Fruit fly (Drosophila melanogaster) whole organism, embryonic: Measurements from ENCODE around the gene Pfdn2.

ENCODE experiments used
- B-H1 ChIP-seq: fragments of 200-800 bp; sonication (Bioruptor generic); IDR thresholded peaks from 3 replicates; pipeline ENCODE4 v1.3.6; 2022; ENCODE audit warnings: missing biosample characterization, missing genetic modification characterization
- CG10654 ChIP-seq: fragments of 200-800 bp; sonication (Bioruptor generic); optimal IDR thresholded peaks from 2 replicates; lab custom pipeline; 2016; ENCODE audit warnings: missing biosample characterization, missing genetic modification characterization
- CG11247 ChIP-seq: fragments of 200-800 bp; sonication (Bioruptor generic); IDR thresholded peaks from 2 replicates; pipeline ENCODE4 v1.3.6; 2022; ENCODE audit warnings: missing biosample characterization, missing genetic modification characterization
- CG11695 ChIP-seq: fragments of 200-800 bp; sonication (Bioruptor generic); IDR thresholded peaks from 3 replicates; pipeline ENCODE4 v1.3.6; 2022; ENCODE audit warnings: missing biosample characterization, missing genetic modification characterization
- CG12236 ChIP-seq: fragments of 200-800 bp; sonication (Bioruptor generic); optimal IDR thresholded peaks from 2 replicates; lab custom pipeline; 2016; ENCODE audit warnings: missing biosample characterization, missing genetic modification characterization
- CG13424 ChIP-seq: fragments of 200-800 bp; sonication (Bioruptor generic); optimal IDR thresholded peaks from 2 replicates; lab custom pipeline; 2019; ENCODE audit warnings: missing biosample characterization, mild to moderate bottlenecking, missing genetic modification characterization, moderate library complexity
- CG15514 ChIP-seq: fragments of 200-800 bp; sonication (Bioruptor generic); optimal IDR thresholded peaks from 3 replicates; lab custom pipeline; 2017; ENCODE audit warnings: missing biosample characterization, missing genetic modification characterization, mild to moderate bottlenecking, moderate library complexity, missing genetic modification reagents
- CG18764 ChIP-seq: fragments of 200-800 bp; sonication (Bioruptor generic); optimal IDR thresholded peaks from 3 replicates; lab custom pipeline; 2016; ENCODE audit warnings: missing biosample characterization, missing genetic modification characterization
- CG2129 ChIP-seq: fragments of 200-800 bp; sonication (Bioruptor generic); IDR thresholded peaks from 2 replicates; pipeline ENCODE4 v1.3.6; 2022; ENCODE audit warnings: missing biosample characterization, missing genetic modification characterization; ENCODE audit not compliant: partially characterized antibody
- CG2712 ChIP-seq: fragments of 200-800 bp; optimal IDR thresholded peaks from 3 replicates; lab custom pipeline; 2019; ENCODE audit warnings: missing biosample characterization, mild to moderate bottlenecking, missing genetic modification characterization, moderate library complexity
- CG31388 ChIP-seq: fragments of 200-800 bp; sonication (Bioruptor generic); optimal IDR thresholded peaks from 2 replicates; lab custom pipeline; 2016; ENCODE audit warnings: missing biosample characterization, missing genetic modification characterization
- CG4730 ChIP-seq: fragments of 200-800 bp; sonication (Bioruptor generic); IDR thresholded peaks from 2 replicates; pipeline ENCODE4 v1.3.6; 2022; ENCODE audit warnings: missing biosample characterization, missing genetic modification characterization
- CG6791 ChIP-seq: fragments of 200-800 bp; sonication (Bioruptor generic); IDR thresholded peaks from 3 replicates; pipeline ENCODE4 v1.3.6; 2022; ENCODE audit warnings: missing biosample characterization, missing genetic modification characterization; ENCODE audit not compliant: partially characterized antibody
- CG7271 ChIP-seq: fragments of 200-800 bp; sonication (Bioruptor generic); optimal IDR thresholded peaks from 2 replicates; lab custom pipeline; 2018; ENCODE audit warnings: missing biosample characterization, mild to moderate bottlenecking, missing genetic modification characterization, moderate library complexity
- CG7357 ChIP-seq: fragments of 200-800 bp; sonication (Bioruptor generic); IDR thresholded peaks from 3 replicates; pipeline ENCODE4 v1.3.6; 2022; ENCODE audit warnings: missing biosample characterization, missing genetic modification characterization
- CG7786 ChIP-seq: fragments of 200-800 bp; sonication (Bioruptor generic); optimal IDR thresholded peaks from 2 replicates; lab custom pipeline; 2016; ENCODE audit warnings: missing biosample characterization, missing genetic modification characterization
- CG7987 ChIP-seq: fragments of 200-800 bp; sonication (Bioruptor generic); optimal IDR thresholded peaks from 2 replicates; lab custom pipeline; 2018; ENCODE audit warnings: missing biosample characterization, mild to moderate bottlenecking, missing genetic modification characterization, moderate library complexity
- CTCF ChIP-seq: fragments of 200-800 bp; sonication (Bioruptor generic); optimal IDR thresholded peaks from 2 replicates; lab custom pipeline; 2017; ENCODE audit warnings: missing biosample characterization, mild to moderate bottlenecking, missing genetic modification characterization, moderate library complexity
- Chrac-16 ChIP-seq: fragments of 200-800 bp; sonication (Bioruptor generic); optimal IDR thresholded peaks from 3 replicates; lab custom pipeline; 2016; ENCODE audit warnings: missing biosample characterization, missing genetic modification characterization
- D ChIP-seq, 2 experiments: fragments of 200-800 bp in 1 of 2; fragments of >200 bp in 1 of 2; sonication (Bioruptor generic) in 1 of 2; optimal IDR thresholded peaks; 2 replicates in 1 of 2; 3 replicates in 1 of 2; lab custom pipeline; 2017; ENCODE audit warnings: mild to moderate bottlenecking in 1 of 2, missing biosample characterization in 1 of 2, missing genetic modification characterization in 1 of 2, missing genetic modification reagents in 1 of 2
- Dad ChIP-seq: fragments of 200-800 bp; sonication (Bioruptor generic); optimal IDR thresholded peaks from 3 replicates; lab custom pipeline; 2016; ENCODE audit warnings: missing biosample characterization, missing genetic modification characterization
- Hand ChIP-seq: fragments of 200-800 bp; sonication (Bioruptor generic); optimal IDR thresholded peaks from 2 replicates; lab custom pipeline; 2017; ENCODE audit warnings: mild to moderate bottlenecking, missing biosample characterization, missing genetic modification reagents, missing genetic modification characterization
- Hr78 ChIP-seq, 2 experiments: fragments of 200-800 bp in 1 of 2; fragments of >200 bp in 1 of 2; sonication (Bioruptor generic) in 1 of 2; optimal IDR thresholded peaks; 2 replicates each; lab custom pipeline; 2017 to 2019; ENCODE audit warnings: missing biosample characterization in 2 of 2, missing genetic modification characterization in 2 of 2, mild to moderate bottlenecking in 1 of 2, moderate library complexity in 1 of 2
- NC2α ChIP-seq: fragments of 200-800 bp; sonication (Bioruptor generic); optimal IDR thresholded peaks from 2 replicates; lab custom pipeline; 2016; ENCODE audit warnings: missing biosample characterization, missing genetic modification characterization
- NFAT ChIP-seq: fragments of 200-800 bp; sonication (Bioruptor generic); IDR thresholded peaks from 2 replicates; pipeline ENCODE4 v1.3.6; 2022; ENCODE audit warnings: missing biosample characterization, missing genetic modification characterization
- Nf-YB ChIP-seq: fragments of 200-800 bp; sonication (Bioruptor generic); optimal IDR thresholded peaks from 3 replicates; lab custom pipeline; 2019; ENCODE audit warnings: missing biosample characterization, mild to moderate bottlenecking, missing genetic modification characterization, moderate library complexity
- Ptx1 ChIP-seq: fragments of 200-800 bp; sonication (Bioruptor generic); IDR thresholded peaks from 2 replicates; pipeline ENCODE4 v1.3.6; 2022; ENCODE audit warnings: missing biosample characterization, missing genetic modification characterization
- Six4 ChIP-seq: fragments of 200-800 bp; sonication (Bioruptor generic); optimal IDR thresholded peaks from 2 replicates; lab custom pipeline; 2016; ENCODE audit warnings: missing biosample characterization, missing genetic modification characterization
- Stat92E ChIP-seq, 3 experiments: fragments of >200 bp in 2 of 3; fragments of 200-800 bp in 1 of 3; sonication (Bioruptor generic) in 1 of 3; optimal IDR thresholded peaks; 2 replicates each; lab custom pipeline; 2017 to 2019; ENCODE audit warnings: missing biosample characterization in 3 of 3, missing genetic modification characterization in 3 of 3, mild to moderate bottlenecking in 1 of 3, moderate library complexity in 1 of 3
- ash1 ChIP-seq: fragments of 200-800 bp; sonication (Bioruptor generic); optimal IDR thresholded peaks from 2 replicates; lab custom pipeline; 2018; ENCODE audit warnings: missing biosample characterization, mild to moderate bottlenecking, missing genetic modification characterization
- chm ChIP-seq: fragments of 200-800 bp; sonication (Bioruptor generic); IDR thresholded peaks from 2 replicates; pipeline ENCODE4 v1.3.6; 2022; ENCODE audit warnings: missing biosample characterization, missing genetic modification characterization
- crol ChIP-seq: fragments of 200-800 bp; sonication (Bioruptor generic); IDR thresholded peaks from 2 replicates; pipeline ENCODE4 v1.3.6; 2022; ENCODE audit warnings: missing biosample characterization, missing genetic modification characterization
- dimm ChIP-seq: fragments of 200-800 bp; sonication (Bioruptor generic); IDR thresholded peaks from 2 replicates; pipeline ENCODE4 v1.3.6; 2022; ENCODE audit warnings: missing biosample characterization, missing genetic modification characterization
- emc ChIP-seq: fragments of 200-800 bp; sonication (Bioruptor generic); optimal IDR thresholded peaks from 2 replicates; lab custom pipeline; 2016; ENCODE audit warnings: missing biosample characterization, missing genetic modification characterization
- ems ChIP-seq: fragments of 200-800 bp; sonication (Bioruptor generic); optimal IDR thresholded peaks from 3 replicates; lab custom pipeline; 2016; ENCODE audit warnings: missing biosample characterization, missing genetic modification characterization
- eyg ChIP-seq: fragments of 200-800 bp; sonication (Bioruptor generic); optimal IDR thresholded peaks from 3 replicates; lab custom pipeline; 2016; ENCODE audit warnings: missing biosample characterization, missing genetic modification characterization
- fd64A ChIP-seq: fragments of 200-800 bp; sonication (Bioruptor generic); optimal IDR thresholded peaks from 3 replicates; lab custom pipeline; 2018; ENCODE audit warnings: missing biosample characterization, mild to moderate bottlenecking, missing genetic modification characterization
- fd96Cb ChIP-seq: fragments of 200-800 bp; sonication (Bioruptor generic); optimal IDR thresholded peaks from 2 replicates; lab custom pipeline; 2018; ENCODE audit warnings: missing biosample characterization, mild to moderate bottlenecking, missing genetic modification characterization, moderate library complexity
- h ChIP-seq: fragments of >200 bp; optimal IDR thresholded peaks from 2 replicates; lab custom pipeline; 2017
- insv ChIP-seq, 2 experiments: fragments of 200-800 bp; sonication (Bioruptor generic); optimal IDR thresholded peaks; 3 replicates each; lab custom pipeline; 2016 to 2018; ENCODE audit warnings: missing biosample characterization in 2 of 2, missing genetic modification characterization in 2 of 2
- klu ChIP-seq: fragments of 200-800 bp; sonication (Bioruptor generic); IDR thresholded peaks from 2 replicates; pipeline ENCODE4 v1.3.6; 2022; ENCODE audit warnings: missing biosample characterization, missing genetic modification characterization
- knrl ChIP-seq: fragments of 200-800 bp; sonication (Bioruptor generic); IDR thresholded peaks from 3 replicates; pipeline ENCODE4 v1.3.6; 2022; ENCODE audit warnings: missing biosample characterization, missing genetic modification characterization; ENCODE audit not compliant: partially characterized antibody
- lilli ChIP-seq: fragments of 200-800 bp; sonication (Bioruptor generic); optimal IDR thresholded peaks from 3 replicates; lab custom pipeline; 2016; ENCODE audit warnings: missing biosample characterization, missing genetic modification characterization
- luna ChIP-seq: fragments of 200-800 bp; sonication (Bioruptor generic); optimal IDR thresholded peaks from 2 replicates; lab custom pipeline; 2016; ENCODE audit warnings: missing biosample characterization, missing genetic modification characterization
- slou ChIP-seq: fragments of 200-800 bp; sonication (Bioruptor generic); optimal IDR thresholded peaks from 3 replicates; lab custom pipeline; 2016; ENCODE audit warnings: missing biosample characterization, missing genetic modification characterization
- so ChIP-seq: fragments of 200-800 bp; sonication (Bioruptor generic); IDR thresholded peaks from 3 replicates; pipeline ENCODE4 v1.3.6; 2022; ENCODE audit warnings: missing biosample characterization, missing genetic modification characterization
- stc ChIP-seq: fragments of 200-800 bp; sonication (Bioruptor generic); IDR thresholded peaks from 2 replicates; pipeline ENCODE4 v1.3.6; 2022; ENCODE audit warnings: missing biosample characterization, missing genetic modification characterization
- toy ChIP-seq: fragments of 200-800 bp; sonication (Bioruptor generic); IDR thresholded peaks from 2 replicates; pipeline ENCODE4 v1.3.6; 2022; ENCODE audit warnings: missing biosample characterization, missing genetic modification characterization
- trh ChIP-seq: fragments of 200-800 bp; sonication (Bioruptor generic); optimal IDR thresholded peaks from 2 replicates; lab custom pipeline; 2016; ENCODE audit warnings: missing biosample characterization, missing genetic modification characterization
- unc-4 ChIP-seq: fragments of 200-800 bp; sonication (Bioruptor generic); IDR thresholded peaks from 2 replicates; pipeline ENCODE4 v1.3.6; 2022; ENCODE audit warnings: missing biosample characterization, missing genetic modification characterization; ENCODE audit not compliant: partially characterized antibody
- zf30C ChIP-seq: fragments of 200-800 bp; sonication (Bioruptor generic); optimal IDR thresholded peaks from 3 replicates; lab custom pipeline; 2018; ENCODE audit warnings: missing biosample characterization, mild to moderate bottlenecking, missing genetic modification characterization

Gene Pfdn2

dm6 chr3L:11061200-11061599 lies 13.0 kb downstream of the Pfdn2 start, which contains the start of the genes CG6321 and Blos2 (continued):
- peak; percentile 82 for TF ChIP-seq CG11695
- TF ChIP-seq lilli (GFP tag; lab: Kevin White, UChicago) = peak; percentile 73
- peak; percentile 38; the same call in 1 of the 2 replicates for TF ChIP-seq CG4730
- no peak for TF ChIP-seq CG2129 (GFP tag; lab: Robert Waterston, UW)
- no peak for TF ChIP-seq insv (GFP tag; optimal IDR thresholded peaks at IDR 0.05; lab: Kevin White, UChicago)
- peak; percentile 45; the same call in 1 of the 3 replicates for TF ChIP-seq CG7357 (GFP tag; lab: Robert Waterston, UW)
- TF ChIP-seq crol = no peak
- TF ChIP-seq CG2712 (tag; lab: Kevin White, UChicago) = peak; percentile 89
- no peak for TF ChIP-seq eyg (GFP tag; lab: Kevin White, UChicago)
- TF ChIP-seq fd64A (GFP tag; lab: Kevin White, UChicago) = peak; percentile 13
- no peak for TF ChIP-seq NC2α
- TF ChIP-seq knrl (GFP tag; lab: Robert Waterston, UW) = no peak
- TF ChIP-seq CG12236 = peak; percentile 18
- no peak for TF ChIP-seq Stat92E (GFP tag; optimal IDR thresholded peaks at IDR 0.05; lab: Kevin White, UChicago)
- peak; percentile 55 for TF ChIP-seq Chrac-16 (GFP tag; lab: Kevin White, UChicago)
- TF ChIP-seq ash1 (GFP tag; lab: Kevin White, UChicago) = no peak
- TF ChIP-seq B-H1 (GFP tag; lab: Robert Waterston, UW) = peak; percentile 27; the same call in 1 of the 3 replicates
- TF ChIP-seq fd96Cb = peak; percentile 76
- TF ChIP-seq CG6791 (GFP tag; lab: Robert Waterston, UW) = no peak
- TF ChIP-seq dimm (GFP tag; lab: Robert Waterston, UW) = no peak
- TF ChIP-seq CG11247 (GFP tag; lab: Robert Waterston, UW) = peak; percentile 50
- no peak for TF ChIP-seq luna
- TF ChIP-seq CG10654 = peak; percentile 50
- peak; percentile 62 for TF ChIP-seq Hand (GFP tag; lab: Kevin White, UChicago)
- TF ChIP-seq trh = no peak
- TF ChIP-seq Six4 (GFP tag; lab: Kevin White, UChicago) = peak; percentile 29
- TF ChIP-seq Dad = peak; percentile 26
- TF ChIP-seq D (optimal IDR thresholded peaks at IDR 0.05; lab: Kevin White, UChicago) = no peak
- peak; percentile 61 for TF ChIP-seq D (GFP tag; optimal IDR thresholded peaks at IDR 0.05; lab: Kevin White, UChicago)
- peak in 1 of 2 experiments; percentile 31 for TF ChIP-seq Hr78 (GFP tag; optimal IDR thresholded peaks at IDR 0.05; lab: Kevin White, UChicago)
- TF ChIP-seq Nf-YB (GFP tag; lab: Kevin White, UChicago) = peak; percentile 62
- peak; percentile 55 for TF ChIP-seq ems (GFP tag; lab: Kevin White, UChicago)
- TF ChIP-seq slou (GFP tag; lab: Kevin White, UChicago) = peak; percentile 8
- peak; percentile 84 for TF ChIP-seq CG13424
- no peak for TF ChIP-seq unc-4 (GFP tag; lab: Robert Waterston, UW)
- TF ChIP-seq CG15514 (GFP tag; lab: Kevin White, UChicago) = peak; percentile 53
- no peak for TF ChIP-seq toy (GFP tag; lab: Robert Waterston, UW)
- peak; percentile 16 for TF ChIP-seq CTCF (GFP tag; lab: Kevin White, UChicago)
- TF ChIP-seq emc = no peak
- TF ChIP-seq CG7786 = peak; percentile 13
- TF ChIP-seq stc (GFP tag; lab: Robert Waterston, UW) = peak; percentile 79
- peak; percentile 52 for TF ChIP-seq klu (GFP tag; lab: Robert Waterston, UW)
- peak; percentile 29 for TF ChIP-seq CG31388 (GFP tag; lab: Kevin White, UChicago)
- peak; percentile 45; the same call in 1 of the 2 replicates for TF ChIP-seq NFAT (GFP tag; lab: Robert Waterston, UW)
- peak; percentile 75 for TF ChIP-seq Ptx1 (GFP tag; lab: Robert Waterston, UW)
- peak; percentile 4 for TF ChIP-seq CG18764 (GFP tag; lab: Kevin White, UChicago)
- peak; percentile 4 for TF ChIP-seq CG7987
- peak; percentile 53; the same call in 1 of the 3 replicates for TF ChIP-seq so (GFP tag; lab: Robert Waterston, UW)
- TF ChIP-seq h (lab: Kevin White, UChicago) = no peak
- TF ChIP-seq chm = peak; percentile 55; the same call in 1 of the 2 replicates
- no peak for TF ChIP-seq zf30C (GFP tag; lab: Kevin White, UChicago)
- TF ChIP-seq CG7271 (tag; lab: Kevin White, UChicago) = peak; percentile 18
